Fruit fly (Drosophila melanogaster) whole organism, embryonic: Measurements from ENCODE around the gene CycA.
A peak's percentile ranks its signal among the peaks of the same experiment; 100 is the strongest.

Source experiments
- Atf6 ChIP-seq: fragments of 200-800 bp; sonication (Bioruptor generic); IDR thresholded peaks from 2 replicates; pipeline ENCODE4 v1.3.6; 2022; ENCODE audit warnings: missing biosample characterization, missing genetic modification characterization
- B-H2 ChIP-seq: fragments of 200-800 bp; sonication (Bioruptor generic); optimal IDR thresholded peaks from 2 replicates; lab custom pipeline; 2018; ENCODE audit warnings: missing biosample characterization, mild to moderate bottlenecking, missing genetic modification characterization
- CG10209 ChIP-seq: fragments of 200-800 bp; sonication (Bioruptor generic); optimal IDR thresholded peaks from 3 replicates; lab custom pipeline; 2017; ENCODE audit warnings: missing biosample characterization, mild to moderate bottlenecking, missing genetic modification characterization, missing genetic modification reagents
- CG10321 ChIP-seq: fragments of 200-800 bp; sonication (Bioruptor generic); IDR thresholded peaks from 2 replicates; pipeline ENCODE4 v1.3.6; 2022; ENCODE audit warnings: missing biosample characterization, missing genetic modification characterization
- CG11504 ChIP-seq: fragments of 200-800 bp; sonication (Bioruptor generic); optimal IDR thresholded peaks from 3 replicates; lab custom pipeline; 2019; ENCODE audit warnings: missing biosample characterization, mild to moderate bottlenecking, missing genetic modification characterization, moderate library complexity
- CG12071 ChIP-seq: fragments of 200-800 bp; sonication (Bioruptor generic); optimal IDR thresholded peaks from 3 replicates; lab custom pipeline; 2018; ENCODE audit warnings: missing biosample characterization, mild to moderate bottlenecking, missing genetic modification characterization
- CG13424 ChIP-seq: fragments of 200-800 bp; sonication (Bioruptor generic); optimal IDR thresholded peaks from 2 replicates; lab custom pipeline; 2019; ENCODE audit warnings: missing biosample characterization, mild to moderate bottlenecking, missing genetic modification characterization, moderate library complexity
- CG14014 ChIP-seq: fragments of 200-800 bp; sonication (Bioruptor generic); IDR thresholded peaks from 2 replicates; pipeline ENCODE4 v1.3.6; 2022; ENCODE audit warnings: missing biosample characterization, missing genetic modification characterization
- CG14441 ChIP-seq: fragments of 200-800 bp; sonication (Bioruptor generic); IDR thresholded peaks from 2 replicates; pipeline ENCODE4 v1.3.6; 2022; ENCODE audit warnings: missing biosample characterization, missing genetic modification characterization
- CG14710 ChIP-seq: fragments of 200-800 bp; sonication (Bioruptor generic); optimal IDR thresholded peaks from 3 replicates; lab custom pipeline; 2019; ENCODE audit warnings: missing biosample characterization, mild to moderate bottlenecking, missing genetic modification characterization, moderate library complexity
- CG15073 ChIP-seq: fragments of 200-800 bp; sonication (Bioruptor generic); optimal IDR thresholded peaks from 2 replicates; lab custom pipeline; 2016; ENCODE audit warnings: missing biosample characterization, missing genetic modification characterization
- CG15479 ChIP-seq: fragments of 200-800 bp; sonication (Bioruptor generic); optimal IDR thresholded peaks from 3 replicates; lab custom pipeline; 2019; ENCODE audit warnings: missing biosample characterization, mild to moderate bottlenecking, missing genetic modification characterization, moderate library complexity
- CG1647 ChIP-seq: fragments of 200-800 bp; sonication (Bioruptor generic); optimal IDR thresholded peaks from 3 replicates; lab custom pipeline; 2016; ENCODE audit warnings: missing biosample characterization, missing genetic modification characterization
- CG16815 ChIP-seq: fragments of 200-800 bp; sonication (Bioruptor generic); optimal IDR thresholded peaks from 3 replicates; lab custom pipeline; 2017; ENCODE audit warnings: missing biosample characterization, mild to moderate bottlenecking, missing genetic modification characterization
- CG17385 ChIP-seq: fragments of 200-800 bp; sonication (Bioruptor generic); optimal IDR thresholded peaks from 3 replicates; lab custom pipeline; 2018; ENCODE audit warnings: missing biosample characterization, mild to moderate bottlenecking, missing genetic modification characterization
- CG17568 ChIP-seq: fragments of 200-800 bp; sonication (Bioruptor generic); optimal IDR thresholded peaks from 2 replicates; lab custom pipeline; 2018; ENCODE audit warnings: missing biosample characterization, mild to moderate bottlenecking, missing genetic modification characterization, moderate library complexity
- CG2202 ChIP-seq: fragments of 200-800 bp; sonication (Bioruptor generic); optimal IDR thresholded peaks from 2 replicates; lab custom pipeline; 2018; ENCODE audit warnings: missing biosample characterization, mild to moderate bottlenecking, missing genetic modification characterization
- CG2678 ChIP-seq: fragments of 200-800 bp; sonication (Bioruptor generic); optimal IDR thresholded peaks from 3 replicates; lab custom pipeline; 2019; ENCODE audit warnings: missing biosample characterization, mild to moderate bottlenecking, missing genetic modification characterization, moderate library complexity
- CG30020 ChIP-seq: fragments of 200-800 bp; optimal IDR thresholded peaks from 2 replicates; lab custom pipeline; 2019; ENCODE audit warnings: missing biosample characterization, mild to moderate bottlenecking, missing genetic modification characterization, moderate library complexity
- CG3065 ChIP-seq: fragments of 200-800 bp; sonication (Bioruptor generic); optimal IDR thresholded peaks from 2 replicates; lab custom pipeline; 2016; ENCODE audit warnings: missing biosample characterization, missing genetic modification characterization
- CG32767 ChIP-seq: fragments of 200-800 bp; sonication (Bioruptor generic); IDR thresholded peaks from 2 replicates; pipeline ENCODE4 v1.3.6; 2022; ENCODE audit warnings: missing biosample characterization, missing genetic modification characterization
- CG42726 ChIP-seq: fragments of 200-800 bp; sonication (Bioruptor generic); IDR thresholded peaks from 2 replicates; pipeline ENCODE4 v1.3.6; 2022; ENCODE audit warnings: missing biosample characterization, missing genetic modification characterization; ENCODE audit not compliant: partially characterized antibody
- CG4282 ChIP-seq: fragments of 200-800 bp; sonication (Bioruptor generic); optimal IDR thresholded peaks from 2 replicates; lab custom pipeline; 2016; ENCODE audit warnings: missing biosample characterization, missing genetic modification characterization
- CG4404 ChIP-seq: fragments of 200-800 bp; sonication (Bioruptor generic); IDR thresholded peaks from 2 replicates; pipeline ENCODE4 v1.3.6; 2022; ENCODE audit warnings: missing biosample characterization, missing genetic modification characterization
- CG5953 ChIP-seq: fragments of 200-800 bp; sonication (Bioruptor generic); IDR thresholded peaks from 2 replicates; pipeline ENCODE4 v1.3.6; 2022; ENCODE audit warnings: missing biosample characterization, missing genetic modification characterization
- CG6272 ChIP-seq: fragments of 200-800 bp; sonication (Bioruptor generic); IDR thresholded peaks from 2 replicates; pipeline ENCODE4 v1.3.6; 2022; ENCODE audit warnings: missing biosample characterization, missing genetic modification characterization
- CG6854 ChIP-seq: fragments of 200-800 bp; sonication (Bioruptor generic); optimal IDR thresholded peaks from 3 replicates; lab custom pipeline; 2017; ENCODE audit warnings: missing biosample characterization, mild to moderate bottlenecking, missing genetic modification characterization
- CG8089 ChIP-seq: fragments of 200-800 bp; sonication (Bioruptor generic); optimal IDR thresholded peaks from 3 replicates; lab custom pipeline; 2016; ENCODE audit warnings: missing biosample characterization, missing genetic modification characterization
- CG8281 ChIP-seq: fragments of 200-800 bp; sonication (Bioruptor generic); optimal IDR thresholded peaks from 2 replicates; lab custom pipeline; 2018; ENCODE audit warnings: missing biosample characterization, mild to moderate bottlenecking, missing genetic modification characterization, moderate library complexity
- Dek ChIP-seq: fragments of 200-800 bp; sonication (Bioruptor generic); optimal IDR thresholded peaks from 3 replicates; lab custom pipeline; 2019; ENCODE audit warnings: missing biosample characterization, mild to moderate bottlenecking, missing genetic modification characterization, moderate library complexity
- Fer1 ChIP-seq: fragments of 200-800 bp; sonication (Bioruptor generic); optimal IDR thresholded peaks from 2 replicates; lab custom pipeline; 2017; ENCODE audit warnings: missing biosample characterization, mild to moderate bottlenecking, missing genetic modification characterization
- Fer2 ChIP-seq: fragments of 200-800 bp; sonication (Bioruptor generic); optimal IDR thresholded peaks from 2 replicates; lab custom pipeline; 2018; ENCODE audit warnings: missing biosample characterization, mild to moderate bottlenecking, missing genetic modification characterization, moderate library complexity
- Hmx ChIP-seq: fragments of 200-800 bp; sonication (Bioruptor generic); optimal IDR thresholded peaks from 2 replicates; lab custom pipeline; 2016; ENCODE audit warnings: missing biosample characterization, missing genetic modification characterization
- Sry-δ ChIP-seq: fragments of 200-800 bp; sonication (Bioruptor generic); optimal IDR thresholded peaks from 2 replicates; lab custom pipeline; 2016; ENCODE audit warnings: missing biosample characterization, missing genetic modification characterization
- YL-1 ChIP-seq: fragments of 200-800 bp; sonication (Bioruptor generic); optimal IDR thresholded peaks from 3 replicates; lab custom pipeline; 2017; ENCODE audit warnings: missing biosample characterization, mild to moderate bottlenecking, missing genetic modification characterization
- ab ChIP-seq: fragments of 200-800 bp; sonication (Bioruptor generic); optimal IDR thresholded peaks from 2 replicates; lab custom pipeline; 2016; ENCODE audit warnings: missing biosample characterization, missing genetic modification characterization
- ac ChIP-seq: fragments of 200-800 bp; sonication (Bioruptor generic); optimal IDR thresholded peaks from 3 replicates; lab custom pipeline; 2017; ENCODE audit warnings: missing biosample characterization, mild to moderate bottlenecking, missing genetic modification characterization
- dan ChIP-seq: fragments of 200-800 bp; sonication (Bioruptor generic); IDR thresholded peaks from 2 replicates; pipeline ENCODE4 v1.3.6; 2022; ENCODE audit warnings: missing biosample characterization, missing genetic modification characterization
- disco-r ChIP-seq: fragments of 200-800 bp; sonication (Bioruptor generic); optimal IDR thresholded peaks from 2 replicates; lab custom pipeline; 2016; ENCODE audit warnings: missing biosample characterization, missing genetic modification characterization
- dmrt99B ChIP-seq: fragments of 200-800 bp; sonication (Bioruptor generic); optimal IDR thresholded peaks from 2 replicates; lab custom pipeline; 2018; ENCODE audit warnings: missing biosample characterization, mild to moderate bottlenecking, missing genetic modification characterization, moderate library complexity
- grau ChIP-seq: fragments of 200-800 bp; optimal IDR thresholded peaks from 3 replicates; lab custom pipeline; 2019; ENCODE audit warnings: missing biosample characterization, mild to moderate bottlenecking, missing genetic modification characterization, moderate library complexity
- insv ChIP-seq, 2 experiments: fragments of 200-800 bp; sonication (Bioruptor generic); optimal IDR thresholded peaks; 3 replicates each; lab custom pipeline; 2016 to 2018; ENCODE audit warnings: missing biosample characterization in 2 of 2, missing genetic modification characterization in 2 of 2
- knrl ChIP-seq: fragments of 200-800 bp; sonication (Bioruptor generic); IDR thresholded peaks from 3 replicates; pipeline ENCODE4 v1.3.6; 2022; ENCODE audit warnings: missing biosample characterization, missing genetic modification characterization; ENCODE audit not compliant: partially characterized antibody
- lov ChIP-seq, 2 experiments: fragments of 200-800 bp in 1 of 2; fragments of >200 bp in 1 of 2; sonication (Bioruptor generic) in 1 of 2; IDR thresholded peaks in 1 of 2; optimal IDR thresholded peaks in 1 of 2; 2 replicates in 1 of 2; 3 replicates in 1 of 2; pipeline versions ENCODE4 v1.3.6 to Lab custom; 2017 to 2022; ENCODE audit warnings: missing biosample characterization in 1 of 2, missing genetic modification characterization in 1 of 2
- pum ChIP-seq: fragments of 200-800 bp; sonication (Bioruptor generic); optimal IDR thresholded peaks from 2 replicates; lab custom pipeline; 2016; ENCODE audit warnings: missing biosample characterization, missing genetic modification characterization
- run ChIP-seq: fragments of 200-800 bp; sonication (Bioruptor generic); optimal IDR thresholded peaks from 3 replicates; lab custom pipeline; 2018; ENCODE audit warnings: missing biosample characterization, mild to moderate bottlenecking, missing genetic modification characterization
- sima ChIP-seq: fragments of 200-800 bp; sonication (Bioruptor generic); optimal IDR thresholded peaks from 2 replicates; lab custom pipeline; 2016; ENCODE audit warnings: missing biosample characterization, missing genetic modification characterization
- stwl ChIP-seq: fragments of 200-800 bp; sonication (Bioruptor generic); optimal IDR thresholded peaks from 3 replicates; lab custom pipeline; 2018; ENCODE audit warnings: missing biosample characterization, mild to moderate bottlenecking, missing genetic modification characterization, moderate library complexity

Gene CycA

dm6 chr3L:11822446-11823334, 10.7 kb downstream of the CycA start, which contains the start of gene RpL10Ab (continued):
- peak; percentile 70 for TF ChIP-seq dmrt99B (tag; lab: Kevin White, UChicago)
- peak; percentile 19 for TF ChIP-seq pum
- TF ChIP-seq Fer2 (tag; lab: Kevin White, UChicago), result peak; percentile 7
- TF ChIP-seq CG13424 (tag; lab: Kevin White, UChicago), result peak; percentile 61
- TF ChIP-seq grau (tag; lab: Kevin White, UChicago), result peak; percentile 48
- TF ChIP-seq CG1647 (GFP tag; lab: Kevin White, UChicago), result peak; percentile 17
- TF ChIP-seq CG16815, result peak; percentile 63
- TF ChIP-seq CG32767, result no peak; the same call in 1 of the 2 replicates
- no peak for TF ChIP-seq CG15479
- no peak for TF ChIP-seq lov (optimal IDR thresholded peaks at IDR 0.05; lab: Kevin White, UChicago)
- TF ChIP-seq lov (GFP tag; IDR thresholded peaks at IDR 0.05; lab: Robert Waterston, UW), result peak; percentile 86
- TF ChIP-seq YL-1 (GFP tag; lab: Kevin White, UChicago), result peak; percentile 92
- TF ChIP-seq Sry-δ, result peak; percentile 84
- peak; percentile 59 for TF ChIP-seq CG14441 (GFP tag; lab: Robert Waterston, UW)
- TF ChIP-seq CG2678, result peak; percentile 50
- TF ChIP-seq CG4404 (GFP tag; lab: Robert Waterston, UW), result peak; percentile 80
- peak; percentile 2 for TF ChIP-seq CG17385
- TF ChIP-seq run, result no peak
- TF ChIP-seq CG17568 (GFP tag; lab: Kevin White, UChicago), result peak; percentile 56
- no peak for TF ChIP-seq insv (GFP tag; optimal IDR thresholded peaks at IDR 0.05; lab: Kevin White, UChicago)
- peak; percentile 55 for TF ChIP-seq CG10209 (GFP tag; lab: Kevin White, UChicago)
- TF ChIP-seq CG3065, result no peak
- TF ChIP-seq Fer1 (GFP tag; lab: Kevin White, UChicago), result peak; percentile 3
- peak; percentile 5 for TF ChIP-seq CG4282
- peak; percentile 66; the same call in 1 of the 2 replicates for TF ChIP-seq CG5953 (GFP tag; lab: Robert Waterston, UW)
- TF ChIP-seq CG14014 (GFP tag; lab: Robert Waterston, UW), result no peak; the same call in none of the 2 replicates
- TF ChIP-seq CG10321 (GFP tag; lab: Robert Waterston, UW), result no peak
- TF ChIP-seq stwl (tag; lab: Kevin White, UChicago), result peak; percentile 5
- TF ChIP-seq CG8089 (GFP tag; lab: Kevin White, UChicago), result peak; percentile 16
- TF ChIP-seq ab (GFP tag; lab: Kevin White, UChicago), result no peak
- no peak for TF ChIP-seq sima (GFP tag; lab: Kevin White, UChicago)
- TF ChIP-seq disco-r (GFP tag; lab: Kevin White, UChicago), result no peak
- TF ChIP-seq CG30020 (tag; lab: Kevin White, UChicago), result peak; percentile 67
- TF ChIP-seq B-H2 (GFP tag; lab: Kevin White, UChicago), result peak; percentile 84
- TF ChIP-seq Hmx (GFP tag; lab: Kevin White, UChicago), result no peak
- TF ChIP-seq CG15073, result no peak
- peak; percentile 48 for TF ChIP-seq Dek
- TF ChIP-seq CG6854 (GFP tag; lab: Kevin White, UChicago), result no peak
- peak; percentile 66; the same call in 1 of the 2 replicates for TF ChIP-seq CG6272 (GFP tag; lab: Robert Waterston, UW)
- peak; percentile 71 for TF ChIP-seq CG14710 (tag; lab: Kevin White, UChicago)
- TF ChIP-seq CG42726, result peak; percentile 95
- TF ChIP-seq Atf6 (GFP tag; lab: Robert Waterston, UW), result peak; percentile 39
- peak; percentile 82 for TF ChIP-seq CG12071 (GFP tag; lab: Kevin White, UChicago)
- TF ChIP-seq CG11504 (tag; lab: Kevin White, UChicago), result peak; percentile 83
- TF ChIP-seq ac, result no peak
- peak; percentile 82 for TF ChIP-seq knrl (GFP tag; lab: Robert Waterston, UW)
- TF ChIP-seq CG2202 (tag; lab: Kevin White, UChicago), result no peak
- TF ChIP-seq dan, result 0 out of 2 replicates have a peak, but pooled peaks have one; percentile 22
- TF ChIP-seq CG8281 (tag; lab: Kevin White, UChicago), result no peak
